Worm (Caenorhabditis elegans) whole organism, early embryonic: ENCODE data around the gene E03H12.7.

ENCODE experiments used
- B0310.2 ChIP-seq: sonication (generic microtip); optimal IDR thresholded peaks from 2 replicates; lab custom pipeline; 2016; ENCODE audit warnings: mild to moderate bottlenecking, missing genetic modification characterization, missing compliant biosample characterization
- aly-1 ChIP-seq: sonication (generic microtip); optimal IDR thresholded peaks from 2 replicates; lab custom pipeline; 2016; ENCODE audit warnings: missing genetic modification characterization, missing compliant biosample characterization
- ama-1 ChIP-seq: fragments of 150-350 bp; optimal IDR thresholded peaks from 2 replicates; lab custom pipeline; 2014
- ceh-13 ChIP-seq: fragments of 200-800 bp; sonication (Bioruptor generic); optimal IDR thresholded peaks from 2 replicates; lab custom pipeline; 2018; ENCODE audit warnings: mild to moderate bottlenecking, missing genetic modification characterization, missing compliant biosample characterization
- ceh-36 ChIP-seq: sonication (generic microtip); optimal IDR thresholded peaks from 2 replicates; lab custom pipeline; 2016; ENCODE audit warnings: missing genetic modification characterization, inconsistent platforms, missing compliant biosample characterization
- ets-7 ChIP-seq: sonication (generic microtip); optimal IDR thresholded peaks from 2 replicates; lab custom pipeline; 2016; ENCODE audit warnings: missing genotype, missing genetic modification characterization, missing compliant biosample characterization
- flt-1 ChIP-seq: fragments of 200-800 bp; sonication (Bioruptor generic); IDR thresholded peaks from 2 replicates; pipeline ENCODE4 v1.3.6; 2022; ENCODE audit warnings: missing genetic modification characterization, missing compliant biosample characterization
- hmg-4 ChIP-seq: fragments of 200-800 bp; sonication (Bioruptor generic); optimal IDR thresholded peaks from 2 replicates; lab custom pipeline; 2018; ENCODE audit warnings: mild to moderate bottlenecking, missing genetic modification characterization, missing compliant biosample characterization
- hnd-1 ChIP-seq: sonication (generic microtip); optimal IDR thresholded peaks from 2 replicates; lab custom pipeline; 2016; ENCODE audit warnings: missing genetic modification characterization, missing compliant biosample characterization
- pes-1 ChIP-seq: fragments of 200-800 bp; sonication (Bioruptor generic); IDR thresholded peaks from 2 replicates; pipeline ENCODE4 v1.3.6; 2022; ENCODE audit warnings: missing genetic modification reagents, missing genetic modification characterization, missing compliant biosample characterization
- scrt-1 ChIP-seq: fragments of 200-800 bp; sonication (Bioruptor generic); IDR thresholded peaks from 2 replicates; pipeline ENCODE4 v1.3.6; 2022; ENCODE audit warnings: missing genetic modification characterization, missing compliant biosample characterization
- sea-1 ChIP-seq: fragments of 200-800 bp; sonication (Bioruptor generic); conservative IDR thresholded peaks from 2 replicates; pipeline ENCODE4 v1.3.6; 2022; ENCODE audit warnings: missing genetic modification characterization, missing compliant biosample characterization

- TF ChIP-seq ama-1 (lab: Kevin White, UChicago) = no peak
- TF ChIP-seq aly-1 (tag; lab: Kevin White, UChicago) = no peak
- TF ChIP-seq pes-1 (GFP tag; lab: Robert Waterston, UW) = no peak
- no peak for TF ChIP-seq hmg-4 (GFP tag; lab: Kevin White, UChicago)
- TF ChIP-seq ceh-36 = no peak
- TF ChIP-seq scrt-1 (GFP tag; lab: Robert Waterston, UW) = no peak
- TF ChIP-seq ceh-13 = no peak
- no peak for TF ChIP-seq flt-1 (GFP tag; lab: Robert Waterston, UW)
- TF ChIP-seq hnd-1 (tag; lab: Kevin White, UChicago) = no peak
- TF ChIP-seq sea-1 (GFP tag; lab: Robert Waterston, UW) = no peak
- no peak for TF ChIP-seq B0310.2 (tag; lab: Kevin White, UChicago)
- no peak for TF ChIP-seq ets-7 (tag; lab: Kevin White, UChicago)
These were observed 7.4 kb downstream of the E03H12.7 start, which contains the start of gene srz-24 for ce11 chrIV:4981027-4981426.
